Worm (Caenorhabditis elegans): ENCODE measurements around the gene abf-5.
A peak's percentile ranks its signal among the peaks of the same experiment; 100 is the strongest.

Gene abf-5

ce11 chrX:12781712-12782444, 10.8 kb upstream of the abf-5 start, which contains the start of gene alh-13:
TSS of gene alh-13 (plus strand) at chrX:12782394.
- no peak for TF ChIP-seq unc-62 (GFP tag; optimal IDR thresholded peaks at IDR 0.05)
- TF ChIP-seq ZK546.5 (tag; optimal IDR thresholded peaks at IDR 0.05): no peak
- peak; percentile 62 for TF ChIP-seq nhr-21 (tag; optimal IDR thresholded peaks at IDR 0.05)
- TF ChIP-seq crh-2 (tag; optimal IDR thresholded peaks at IDR 0.05): peak; percentile 31
- peak; percentile 54 for TF ChIP-seq blmp-1 (tag; optimal IDR thresholded peaks at IDR 0.05; ENCODE audit: insufficient read depth)
- no peak for TF ChIP-seq sem-4 (tag; optimal IDR thresholded peaks at IDR 0.05)
- TF ChIP-seq alr-1 (tag; optimal IDR thresholded peaks at IDR 0.05): no peak
- TF ChIP-seq nhr-25 (tag; optimal IDR thresholded peaks at IDR 0.05): no peak
- no peak for TF ChIP-seq sma-9 (GFP tag; optimal IDR thresholded peaks at IDR 0.05)
- TF ChIP-seq sma-9 (tag; optimal IDR thresholded peaks at IDR 0.05): no peak
- TF ChIP-seq unc-55 (GFP tag; optimal IDR thresholded peaks at IDR 0.05): no peak
- TF ChIP-seq nhr-6 (tag; optimal IDR thresholded peaks at IDR 0.05): no peak
- TF ChIP-seq nhr-77 (tag; optimal IDR thresholded peaks at IDR 0.05): no peak
- no peak for TF ChIP-seq Y55F3AM.14 (GFP tag; optimal IDR thresholded peaks at IDR 0.05)
- no peak for TF ChIP-seq egl-27 (tag; optimal IDR thresholded peaks at IDR 0.05)
- TF ChIP-seq elt-3 (tag; optimal IDR thresholded peaks at IDR 0.05): no peak
- no peak for TF ChIP-seq ztf-4 (tag; optimal IDR thresholded peaks at IDR 0.05)
- TF ChIP-seq mbf-1 (tag; optimal IDR thresholded peaks at IDR 0.05): no peak
- TF ChIP-seq fos-1 (tag; optimal IDR thresholded peaks at IDR 0.05): no peak
- no peak for TF ChIP-seq nhr-10 (tag; optimal IDR thresholded peaks at IDR 0.05)
- TF ChIP-seq nhr-23 (tag; optimal IDR thresholded peaks at IDR 0.05): no peak
- TF ChIP-seq ztf-1 (GFP tag; conservative IDR thresholded peaks at IDR 0.05): no peak
- no peak for TF ChIP-seq zag-1 (tag; optimal IDR thresholded peaks at IDR 0.05)
- TF ChIP-seq lin-13 (GFP tag; optimal IDR thresholded peaks at IDR 0.05): no peak
- TF ChIP-seq ceh-82 (tag; optimal IDR thresholded peaks at IDR 0.05): no peak
- no peak for TF ChIP-seq ama-1 (optimal IDR thresholded peaks at IDR 0.05)
- peak in 1 of 2 experiments; percentile 11 for TF ChIP-seq mdl-1 (tag; optimal IDR thresholded peaks at IDR 0.05)
- no peak for TF ChIP-seq gmeb-1 (tag; optimal IDR thresholded peaks at IDR 0.05)
- no peak for TF ChIP-seq skn-1 (tag; optimal IDR thresholded peaks at IDR 0.05)
- no peak for TF ChIP-seq sma-3 (GFP tag; optimal IDR thresholded peaks at IDR 0.05)
- TF ChIP-seq lsy-2 (tag; optimal IDR thresholded peaks at IDR 0.05): no peak
- TF ChIP-seq nhr-237 (tag; optimal IDR thresholded peaks at IDR 0.05): no peak
- TF ChIP-seq lin-39 (tag; optimal IDR thresholded peaks at IDR 0.05): no peak
- TF ChIP-seq nhr-129 (tag; optimal IDR thresholded peaks at IDR 0.05): no peak
- TF ChIP-seq unc-39 (tag; optimal IDR thresholded peaks at IDR 0.05): no peak
- TF ChIP-seq R02D3.7 (tag; optimal IDR thresholded peaks at IDR 0.05): no peak
- no peak for TF ChIP-seq dmd-4 (tag; optimal IDR thresholded peaks at IDR 0.05)

ce11 chrX:12787624-12788023, 5.0 kb upstream of the abf-5 start, which contains the start of gene str-124:
TSS of gene str-124 (plus strand) at chrX:12787924.
- TF ChIP-seq nhr-129 (tag; optimal IDR thresholded peaks at IDR 0.05) (no peak), elt-3 (tag; optimal IDR thresholded peaks at IDR 0.05) (no peak), egl-27 (tag; optimal IDR thresholded peaks at IDR 0.05) (no peak), nhr-11 (tag; optimal IDR thresholded peaks at IDR 0.05) (no peak), Y55F3AM.14 (GFP tag; optimal IDR thresholded peaks at IDR 0.05) (no peak), ceh-16 (tag; optimal IDR thresholded peaks at IDR 0.05) (no peak), unc-62 (GFP tag; optimal IDR thresholded peaks at IDR 0.05) (no peak), lin-11 (tag; optimal IDR thresholded peaks at IDR 0.05) (no peak), nhr-6 (tag; optimal IDR thresholded peaks at IDR 0.05) (no peak), aly-2 (tag; optimal IDR thresholded peaks at IDR 0.05) (no peak), gmeb-1 (tag; optimal IDR thresholded peaks at IDR 0.05) (no peak), lsy-2 (tag; optimal IDR thresholded peaks at IDR 0.05) (no peak), alr-1 (tag; optimal IDR thresholded peaks at IDR 0.05) (no peak), mdl-1 (tag; optimal IDR thresholded peaks at IDR 0.05) (no peak), nhr-25 (tag; optimal IDR thresholded peaks at IDR 0.05) (no peak), ztf-11 (tag; optimal IDR thresholded peaks at IDR 0.05) (no peak)
